Fruit fly (Drosophila melanogaster) whole organism, embryonic: Measurements from ENCODE around the gene CG14684.

ENCODE experiments used
- CG11247 ChIP-seq: fragments of 200-800 bp; sonication (Bioruptor generic); IDR thresholded peaks from 2 replicates; pipeline ENCODE4 v1.3.6; 2022; ENCODE audit warnings: missing biosample characterization, missing genetic modification characterization
- CG1529 ChIP-seq: fragments of 200-800 bp; sonication (Bioruptor generic); optimal IDR thresholded peaks from 3 replicates; lab custom pipeline; 2018; ENCODE audit warnings: missing biosample characterization, missing genetic modification characterization
- CG1602 ChIP-seq: fragments of 200-800 bp; sonication (Bioruptor generic); optimal IDR thresholded peaks from 3 replicates; lab custom pipeline; 2016; ENCODE audit warnings: missing biosample characterization, missing genetic modification characterization
- CG3838 ChIP-seq: fragments of 200-800 bp; sonication (Bioruptor generic); optimal IDR thresholded peaks from 3 replicates; lab custom pipeline; 2016; ENCODE audit warnings: missing biosample characterization, missing genetic modification characterization
- CG4854 ChIP-seq: fragments of 200-800 bp; sonication (Bioruptor generic); optimal IDR thresholded peaks from 2 replicates; lab custom pipeline; 2016; ENCODE audit warnings: missing biosample characterization, missing genetic modification characterization, inconsistent platforms
- CG7556 ChIP-seq: fragments of 200-800 bp; sonication (Bioruptor generic); optimal IDR thresholded peaks from 2 replicates; lab custom pipeline; 2017; ENCODE audit warnings: missing biosample characterization, mild to moderate bottlenecking, missing genetic modification characterization
- CG8281 ChIP-seq: fragments of 200-800 bp; sonication (Bioruptor generic); optimal IDR thresholded peaks from 2 replicates; lab custom pipeline; 2018; ENCODE audit warnings: missing biosample characterization, mild to moderate bottlenecking, missing genetic modification characterization, moderate library complexity
- Hey ChIP-seq: fragments of 200-800 bp; sonication (Bioruptor generic); optimal IDR thresholded peaks from 3 replicates; lab custom pipeline; 2018; ENCODE audit warnings: missing biosample characterization, mild to moderate bottlenecking, missing genetic modification characterization
- Hmr ChIP-seq: fragments of 200-800 bp; sonication (Bioruptor generic); optimal IDR thresholded peaks from 3 replicates; lab custom pipeline; 2017; ENCODE audit warnings: mild to moderate bottlenecking, missing biosample characterization, missing genetic modification reagents, missing genetic modification characterization
- Hr39 ChIP-seq: fragments of >200 bp; optimal IDR thresholded peaks from 2 replicates; lab custom pipeline; 2017
- cato ChIP-seq: fragments of 200-800 bp; sonication (Bioruptor generic); optimal IDR thresholded peaks from 2 replicates; lab custom pipeline; 2016; ENCODE audit warnings: missing biosample characterization, missing genetic modification characterization, borderline replicate concordance
- chn ChIP-seq: fragments of 200-800 bp; sonication (Bioruptor generic); optimal IDR thresholded peaks from 2 replicates; lab custom pipeline; 2016; ENCODE audit warnings: missing biosample characterization, missing genetic modification characterization
- h ChIP-seq: fragments of >200 bp; optimal IDR thresholded peaks from 2 replicates; lab custom pipeline; 2017
- nom ChIP-seq: fragments of 200-800 bp; sonication (Bioruptor generic); optimal IDR thresholded peaks from 2 replicates; lab custom pipeline; 2017; ENCODE audit warnings: missing biosample characterization, missing genetic modification characterization, mild to moderate bottlenecking, moderate library complexity, missing genetic modification reagents

- TF ChIP-seq CG3838 (GFP tag; lab: Kevin White, UChicago) (no peak), CG7556 (GFP tag; lab: Kevin White, UChicago) (no peak), CG8281 (tag; lab: Kevin White, UChicago) (no peak), Hey (tag; lab: Kevin White, UChicago) (no peak), CG4854 (GFP tag; lab: Kevin White, UChicago) (no peak), Hmr (no peak), h (lab: Kevin White, UChicago) (no peak), CG11247 (no peak), Hr39 (no peak), nom (no peak), chn (GFP tag; lab: Kevin White, UChicago) (no peak), CG1602 (GFP tag; lab: Kevin White, UChicago) (no peak), cato (GFP tag; lab: Kevin White, UChicago) (no peak), CG1529 (no peak)
Observed at dm6 chr3R:10708169-10708568, 1.4 kb downstream of the CG14684 start, which contains the start of gene CG31278.
